Fruit fly (Drosophila melanogaster): ENCODE data around the gene Rcd4.

The Rcd4 gene

dm6 chr2L:8382646-8383045, at the start of gene Rcd4, which contains the start of gene CG13392 (continued):
- TF ChIP-seq CG17328 (GFP tag; IDR thresholded peaks at IDR 0.05): 0 out of 2 replicates have a peak, but pooled peaks have one; percentile 18
- TF ChIP-seq CG12104 (GFP tag; optimal IDR thresholded peaks at IDR 0.05): no peak
- peak; percentile 84 for TF ChIP-seq HmgZ (tag; optimal IDR thresholded peaks at IDR 0.05)
- TF ChIP-seq ash1 (GFP tag; optimal IDR thresholded peaks at IDR 0.05): peak; percentile 15
- peak; percentile 12 for TF ChIP-seq CG30020 (tag; optimal IDR thresholded peaks at IDR 0.05)
- TF ChIP-seq HLHmδ (GFP tag; optimal IDR thresholded peaks at IDR 0.05): peak; percentile 28
- peak; percentile 57 for TF ChIP-seq CG9817 (tag; optimal IDR thresholded peaks at IDR 0.05)
- peak; percentile 66 for TF ChIP-seq CG3995 (GFP tag; optimal IDR thresholded peaks at IDR 0.05)
- TF ChIP-seq sens (GFP tag): peak; percentile 91
- peak; percentile 87 for TF ChIP-seq vvl (GFP tag; IDR thresholded peaks at IDR 0.05)
- peak; percentile 18 for TF ChIP-seq CG2202 (tag; optimal IDR thresholded peaks at IDR 0.05)
- no peak for TF ChIP-seq hkb (optimal IDR thresholded peaks at IDR 0.05)
- TF ChIP-seq hkb (GFP tag; IDR thresholded peaks at IDR 0.05): peak; percentile 51
- peak; percentile 80 for TF ChIP-seq CG13287 (GFP tag; IDR thresholded peaks at IDR 0.05; ENCODE audit: partially characterized antibody)
- TF ChIP-seq Dad (GFP tag; optimal IDR thresholded peaks at IDR 0.05): peak; percentile 76
- TF ChIP-seq sqz (GFP tag; optimal IDR thresholded peaks at IDR 0.05): no peak
- TF ChIP-seq CG12659 (GFP tag; optimal IDR thresholded peaks at IDR 0.05): peak; percentile 84
- peak; percentile 73 to 82 for TF ChIP-seq Pdp1 (GFP tag; optimal IDR thresholded peaks at IDR 0.05)
- TF ChIP-seq stwl (tag; optimal IDR thresholded peaks at IDR 0.05): peak; percentile 100
- peak; percentile 85 for TF ChIP-seq CG1603 (tag; optimal IDR thresholded peaks at IDR 0.05)
- TF ChIP-seq CG13296 (GFP tag; optimal IDR thresholded peaks at IDR 0.05): peak; percentile 41
- TF ChIP-seq CG2129 (GFP tag; IDR thresholded peaks at IDR 0.05; ENCODE audit: partially characterized antibody): no peak
- no peak for TF ChIP-seq CG30431 (GFP tag; optimal IDR thresholded peaks at IDR 0.05)
- TF ChIP-seq ato (GFP tag; IDR thresholded peaks at IDR 0.05; ENCODE audit: partially characterized antibody): peak; percentile 61; the same call in 1 of the 2 replicates
- TF ChIP-seq repo (GFP tag; optimal IDR thresholded peaks at IDR 0.05): peak; percentile 62
- peak; percentile 78 for TF ChIP-seq Hmr (GFP tag; optimal IDR thresholded peaks at IDR 0.05)
- TF ChIP-seq yki (optimal IDR thresholded peaks at IDR 0.05): no peak
- TF ChIP-seq CG5245 (GFP tag; optimal IDR thresholded peaks at IDR 0.05): peak; percentile 40
- TF ChIP-seq Myb (GFP tag; optimal IDR thresholded peaks at IDR 0.05): peak; percentile 77
- TF ChIP-seq ken (GFP tag; IDR thresholded peaks at IDR 0.05): peak; percentile 71

DNA sequence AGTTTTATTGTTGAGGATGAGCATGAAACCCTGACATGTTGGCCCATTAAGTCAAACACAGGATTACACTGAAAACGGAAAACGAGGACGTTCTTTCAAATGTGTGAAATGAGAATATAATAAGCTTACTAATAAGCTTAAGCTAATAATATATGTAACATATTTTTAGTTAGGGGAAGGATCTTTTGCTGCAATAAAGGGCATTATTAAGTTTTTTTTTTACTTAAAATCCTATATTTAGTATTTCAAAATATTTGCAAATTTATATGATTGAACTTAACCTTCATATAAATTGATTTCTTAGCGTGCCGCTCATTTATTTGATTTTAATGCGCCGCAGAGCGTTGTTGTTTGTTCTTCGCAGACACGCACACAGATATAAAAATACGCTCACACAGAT, 49.5 kb upstream of the Rcd4 start:
- no peak for TF ChIP-seq kni (GFP tag; optimal IDR thresholded peaks at IDR 0.05)
- TF ChIP-seq dmrt99B (tag; optimal IDR thresholded peaks at IDR 0.05): peak; percentile 33
- TF ChIP-seq sc (optimal IDR thresholded peaks at IDR 0.05): no peak
- TF ChIP-seq sc (GFP tag; optimal IDR thresholded peaks at IDR 0.05): no peak
- TF ChIP-seq phol (tag; optimal IDR thresholded peaks at IDR 0.05): peak; percentile 4
- TF ChIP-seq CG30431 (GFP tag; optimal IDR thresholded peaks at IDR 0.05): no peak
- TF ChIP-seq z (GFP tag; IDR thresholded peaks at IDR 0.05): no peak
- TF ChIP-seq Meics (GFP tag; optimal IDR thresholded peaks at IDR 0.05): peak; percentile 54
- TF ChIP-seq shn (GFP tag; optimal IDR thresholded peaks at IDR 0.05): no peak
- TF ChIP-seq tap (tag; optimal IDR thresholded peaks at IDR 0.05): no peak
- peak; percentile 7 for TF ChIP-seq abd-A (tag; optimal IDR thresholded peaks at IDR 0.05)
- TF ChIP-seq TFAM (GFP tag; optimal IDR thresholded peaks at IDR 0.05): no peak
- no peak for TF ChIP-seq Sin3A (optimal IDR thresholded peaks at IDR 0.05)
- no peak for TF ChIP-seq CG34422 (GFP tag; IDR thresholded peaks at IDR 0.05)
- no peak for TF ChIP-seq CG8359 (GFP tag; optimal IDR thresholded peaks at IDR 0.05; ENCODE audit: borderline replicate concordance)
- TF ChIP-seq CG15269 (tag; optimal IDR thresholded peaks at IDR 0.05): no peak
- no peak for TF ChIP-seq CHES-1-like (GFP tag; optimal IDR thresholded peaks at IDR 0.05)
- no peak for TF ChIP-seq CG11696 (GFP tag; IDR thresholded peaks at IDR 0.05)
- TF ChIP-seq lab (GFP tag; optimal IDR thresholded peaks at IDR 0.05): peak; percentile 26
- TF ChIP-seq MTF-1 (GFP tag; optimal IDR thresholded peaks at IDR 0.05; ENCODE audit: borderline replicate concordance): no peak
- no peak for TF ChIP-seq corto (GFP tag; optimal IDR thresholded peaks at IDR 0.05)
- no peak for TF ChIP-seq CG9609 (GFP tag; optimal IDR thresholded peaks at IDR 0.05)
- no peak for TF ChIP-seq odd (GFP tag; optimal IDR thresholded peaks at IDR 0.05)
- TF ChIP-seq bowl (GFP tag; IDR thresholded peaks at IDR 0.05): no peak

Measured in whole organism, embryonic.